Fruit fly (Drosophila melanogaster) whole organism, adult: ENCODE results near the gene CG7914.
A peak's percentile ranks its signal among the peaks of the same experiment; 100 is the strongest.

ENCODE experiments used
- CG11617 ChIP-seq: fragments of 200-800 bp; sonication (Bioruptor generic); optimal IDR thresholded peaks from 2 replicates; lab custom pipeline; 2017; ENCODE audit warnings: mild to moderate bottlenecking, missing biosample characterization, missing genetic modification reagents, missing genetic modification characterization
- CG12768 ChIP-seq: fragments of 200-800 bp; sonication (Bioruptor generic); optimal IDR thresholded peaks from 2 replicates; lab custom pipeline; 2017; ENCODE audit warnings: missing biosample characterization, missing genetic modification characterization, mild to moderate bottlenecking, moderate library complexity, missing genetic modification reagents
- CG14711 ChIP-seq: fragments of 200-800 bp; sonication (Bioruptor generic); optimal IDR thresholded peaks from 2 replicates; lab custom pipeline; 2018; ENCODE audit warnings: missing biosample characterization, mild to moderate bottlenecking, missing genetic modification characterization, moderate library complexity
- CG1620 ChIP-seq: fragments of 200-800 bp; sonication (Bioruptor generic); optimal IDR thresholded peaks from 2 replicates; lab custom pipeline; 2016; ENCODE audit warnings: missing biosample characterization, missing genetic modification characterization
- CG33017 ChIP-seq: fragments of 200-800 bp; sonication (Bioruptor generic); optimal IDR thresholded peaks from 2 replicates; lab custom pipeline; 2018; ENCODE audit warnings: missing biosample characterization, mild to moderate bottlenecking, missing genetic modification characterization, moderate library complexity
- CG5204 ChIP-seq: fragments of 200-800 bp; sonication (Bioruptor generic); optimal IDR thresholded peaks from 2 replicates; lab custom pipeline; 2016; ENCODE audit warnings: missing biosample characterization, missing genetic modification characterization
- CG7045 ChIP-seq: fragments of 200-800 bp; sonication (Bioruptor generic); optimal IDR thresholded peaks from 2 replicates; lab custom pipeline; 2017; ENCODE audit warnings: missing biosample characterization, mild to moderate bottlenecking, missing genetic modification characterization
- CG7101 ChIP-seq: fragments of 200-800 bp; sonication (Bioruptor generic); optimal IDR thresholded peaks from 2 replicates; lab custom pipeline; 2018; ENCODE audit warnings: missing biosample characterization, mild to moderate bottlenecking, missing genetic modification characterization, moderate library complexity
- Clk ChIP-seq: fragments of 200-800 bp; sonication (Bioruptor generic); optimal IDR thresholded peaks from 2 replicates; lab custom pipeline; 2017; ENCODE audit warnings: missing biosample characterization, missing genetic modification characterization
- Crg-1 ChIP-seq: fragments of 200-800 bp; sonication (Bioruptor generic); optimal IDR thresholded peaks from 2 replicates; lab custom pipeline; 2016; ENCODE audit warnings: missing biosample characterization, missing genetic modification characterization
- Hr96 ChIP-seq: fragments of 200-800 bp; sonication (Bioruptor generic); optimal IDR thresholded peaks from 2 replicates; lab custom pipeline; 2016; ENCODE audit warnings: missing biosample characterization, missing genetic modification characterization
- Mnt ChIP-seq: fragments of 200-800 bp; sonication (Bioruptor generic); optimal IDR thresholded peaks from 2 replicates; lab custom pipeline; 2016; ENCODE audit warnings: missing biosample characterization, mild to moderate bottlenecking, missing genetic modification characterization
- bab1 ChIP-seq: fragments of 200-800 bp; sonication (Bioruptor generic); optimal IDR thresholded peaks from 3 replicates; lab custom pipeline; 2019; ENCODE audit warnings: missing biosample characterization, mild to moderate bottlenecking, missing genetic modification characterization, moderate library complexity
- cic ChIP-seq: fragments of 200-800 bp; sonication (Bioruptor generic); optimal IDR thresholded peaks from 2 replicates; lab custom pipeline; 2017; ENCODE audit warnings: missing biosample characterization, mild to moderate bottlenecking, missing genetic modification characterization, moderate library complexity
- cnc ChIP-seq, 2 experiments: fragments of >200 bp; optimal IDR thresholded peaks; 2 replicates each; lab custom pipeline; 2017
- kay ChIP-seq: fragments of 200-800 bp; sonication (Bioruptor generic); peaks from one replicate; lab custom pipeline; 2016; ENCODE audit warnings: missing biosample characterization, missing genetic modification characterization, borderline replicate concordance
- ovo ChIP-seq: fragments of 200-800 bp; sonication (Bioruptor generic); optimal IDR thresholded peaks from 2 replicates; lab custom pipeline; 2016; ENCODE audit warnings: missing biosample characterization, missing genetic modification characterization
- pad ChIP-seq: fragments of 200-800 bp; sonication (Bioruptor generic); optimal IDR thresholded peaks from 3 replicates; lab custom pipeline; 2017; ENCODE audit warnings: missing biosample characterization, missing genetic modification characterization, mild to moderate bottlenecking, moderate library complexity, missing genetic modification reagents
- tj ChIP-seq: fragments of 200-800 bp; sonication (Bioruptor generic); optimal IDR thresholded peaks from 3 replicates; lab custom pipeline; 2017; ENCODE audit warnings: missing biosample characterization, mild to moderate bottlenecking, missing genetic modification characterization, moderate library complexity
- toe ChIP-seq: fragments of 200-800 bp; sonication (Bioruptor generic); optimal IDR thresholded peaks from 2 replicates; lab custom pipeline; 2016; ENCODE audit warnings: missing biosample characterization, missing genetic modification characterization

The CG7914 gene

DNA sequence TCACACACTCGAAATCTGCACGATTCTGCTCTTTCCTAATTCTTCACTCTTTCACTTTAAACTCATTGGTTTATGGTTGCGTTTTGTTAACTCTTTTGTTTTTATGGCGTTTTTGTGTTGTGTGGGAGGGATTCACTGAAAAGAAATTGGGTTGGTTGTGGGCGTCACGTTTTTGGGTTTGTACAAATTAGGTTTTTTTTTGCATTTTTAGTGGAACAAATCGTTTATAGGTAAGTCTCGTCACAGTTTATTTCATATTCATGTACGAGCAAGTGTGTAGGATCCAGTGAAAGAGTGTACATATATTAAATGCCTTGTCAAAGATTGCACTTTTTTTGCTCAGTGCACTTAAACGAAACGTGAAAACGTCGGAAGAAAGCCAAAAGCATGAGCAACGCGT is 28.5 kb downstream of the CG7914 start:
- TF ChIP-seq bab1 (GFP tag; lab: Kevin White, UChicago) (no peak), CG12768 (no peak), CG7101 (tag; lab: Kevin White, UChicago) (no peak), Clk (GFP tag; lab: Kevin White, UChicago) (no peak), CG11617 (no peak), CG7045 (no peak), cnc (optimal IDR thresholded peaks at IDR 0.05; lab: Kevin White, UChicago) (no peak), tj (no peak), ovo (no peak), CG5204 (GFP tag; lab: Kevin White, UChicago) (no peak), CG33017 (tag; lab: Kevin White, UChicago) (no peak), cic (GFP tag; lab: Kevin White, UChicago) (no peak), Mnt (GFP tag; lab: Kevin White, UChicago) (no peak)

DNA sequence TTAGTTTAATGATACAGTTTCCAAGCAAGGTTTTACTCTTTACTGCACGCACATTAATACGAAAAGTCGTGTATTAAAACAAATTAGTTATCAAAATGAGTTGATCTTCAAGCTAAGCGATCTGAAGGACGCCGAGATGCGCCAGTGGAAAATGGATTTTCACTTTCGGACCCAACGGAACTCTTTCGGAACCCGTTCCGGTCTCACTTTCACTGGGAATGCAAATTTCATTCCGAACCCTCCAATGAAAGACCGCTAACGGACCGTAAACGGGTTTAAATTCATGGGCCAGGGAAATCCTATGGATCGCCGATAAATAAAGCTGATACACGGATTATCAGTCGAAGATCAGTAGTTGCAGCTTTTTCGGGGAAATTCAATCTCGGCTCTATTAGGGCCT is 29.8 kb downstream of the CG7914 start:
- TF ChIP-seq cic (GFP tag; lab: Kevin White, UChicago) (no peak), kay (GFP tag; lab: Kevin White, UChicago) (no peak), CG11617 (no peak), bab1 (GFP tag; lab: Kevin White, UChicago) (no peak), CG7045 (no peak), CG14711 (tag; lab: Kevin White, UChicago) (no peak), Crg-1 (GFP tag; lab: Kevin White, UChicago) (no peak), Hr96 (no peak)

DNA sequence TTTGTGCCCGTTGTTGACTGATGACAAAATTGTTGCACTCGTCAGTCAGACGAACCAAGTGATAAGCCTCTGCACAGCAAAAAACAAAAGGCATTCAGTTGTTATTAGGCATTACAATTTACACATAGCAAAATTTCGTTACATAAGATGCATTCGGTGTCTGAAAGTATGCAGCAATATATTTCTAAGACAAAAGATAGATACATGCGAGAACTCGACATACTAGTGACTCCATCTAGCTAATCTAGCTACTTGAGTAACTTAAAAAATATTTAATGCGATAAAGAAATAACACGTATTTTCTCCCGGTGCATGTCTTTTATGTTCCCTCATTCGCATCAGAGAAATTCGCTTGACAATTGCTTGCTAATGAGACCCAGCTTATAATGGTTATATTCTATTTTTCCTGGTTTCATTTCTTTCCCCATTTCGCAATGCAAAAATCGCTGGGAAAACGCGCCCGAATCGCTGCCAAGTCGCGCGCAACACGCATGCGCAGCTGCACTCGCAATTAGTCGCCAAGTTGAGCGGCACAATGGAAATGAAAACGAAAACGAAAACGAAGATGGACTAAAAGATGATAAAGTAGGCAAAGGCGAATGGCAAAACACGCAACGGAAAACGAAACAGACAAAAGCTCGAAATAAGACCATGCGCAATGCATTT is 30.9 kb downstream of the CG7914 start:
- TF ChIP-seq toe (GFP tag; lab: Kevin White, UChicago) (no peak), CG11617 (peak; percentile 17), ovo (no peak), CG7101 (tag; lab: Kevin White, UChicago) (peak; percentile 53), CG12768 (no peak)

DNA sequence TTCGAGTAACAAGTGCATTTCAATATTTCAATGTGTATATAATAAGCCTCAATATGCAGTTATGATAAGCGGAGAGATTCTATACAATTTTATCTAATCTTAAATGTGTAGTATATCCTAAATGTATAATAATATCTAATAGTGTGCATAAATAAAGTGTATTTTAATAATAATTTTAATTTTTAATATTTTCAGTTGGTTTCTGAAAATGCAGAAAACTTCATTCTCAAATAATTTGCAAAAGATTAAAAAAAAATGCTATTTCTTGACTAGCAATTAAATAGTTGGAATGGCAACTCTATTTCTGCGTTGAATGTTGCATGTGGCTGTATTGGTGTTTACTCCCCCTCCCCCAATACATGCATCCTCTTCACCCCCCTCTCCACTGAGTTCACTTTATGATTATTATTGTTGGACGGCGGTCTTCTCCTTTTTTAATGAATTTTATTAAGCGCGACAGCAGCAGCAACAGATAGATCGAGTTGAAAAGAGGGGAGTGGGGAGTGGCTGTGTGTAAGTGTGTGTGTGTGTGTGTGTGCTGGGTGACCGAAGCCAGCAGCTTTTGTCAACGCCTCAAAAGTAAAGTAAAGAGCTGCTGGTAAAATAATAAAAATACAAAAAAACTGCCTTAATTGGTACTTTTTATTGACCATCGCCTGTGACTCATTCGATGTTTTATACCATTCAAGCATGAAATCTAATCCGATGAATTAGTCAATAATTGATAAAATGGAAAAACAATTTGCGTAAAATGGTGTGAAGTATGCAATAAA is 32.4 kb downstream of the CG7914 start:
- TF ChIP-seq Crg-1 (GFP tag; lab: Kevin White, UChicago), result no peak
- no peak for TF ChIP-seq toe (GFP tag; lab: Kevin White, UChicago)

DNA sequence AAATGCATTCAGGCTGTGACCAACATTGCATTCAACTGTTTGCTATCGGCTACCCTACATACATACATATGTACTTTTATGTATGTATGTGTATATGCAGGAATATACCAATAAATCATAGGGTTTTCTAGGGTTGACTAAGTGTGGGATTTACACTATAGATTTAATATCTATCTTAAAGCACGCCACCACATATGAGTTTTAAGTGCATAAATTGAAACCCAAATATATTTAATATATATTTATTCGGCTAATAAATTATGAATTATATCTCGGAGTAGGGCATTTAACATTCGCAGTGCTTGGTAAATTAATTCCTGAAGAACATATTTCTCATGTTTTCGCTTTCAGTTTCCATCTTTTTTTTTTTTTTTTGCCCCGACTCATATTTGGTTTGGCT is 33.3 kb downstream of the CG7914 start:
- TF ChIP-seq CG7045, result no peak
- peak; percentile 2 for TF ChIP-seq CG7101 (tag; lab: Kevin White, UChicago)
- TF ChIP-seq CG14711 (tag; lab: Kevin White, UChicago), result peak; percentile 64
- no peak for TF ChIP-seq cnc (optimal IDR thresholded peaks at IDR 0.05; lab: Kevin White, UChicago)

DNA sequence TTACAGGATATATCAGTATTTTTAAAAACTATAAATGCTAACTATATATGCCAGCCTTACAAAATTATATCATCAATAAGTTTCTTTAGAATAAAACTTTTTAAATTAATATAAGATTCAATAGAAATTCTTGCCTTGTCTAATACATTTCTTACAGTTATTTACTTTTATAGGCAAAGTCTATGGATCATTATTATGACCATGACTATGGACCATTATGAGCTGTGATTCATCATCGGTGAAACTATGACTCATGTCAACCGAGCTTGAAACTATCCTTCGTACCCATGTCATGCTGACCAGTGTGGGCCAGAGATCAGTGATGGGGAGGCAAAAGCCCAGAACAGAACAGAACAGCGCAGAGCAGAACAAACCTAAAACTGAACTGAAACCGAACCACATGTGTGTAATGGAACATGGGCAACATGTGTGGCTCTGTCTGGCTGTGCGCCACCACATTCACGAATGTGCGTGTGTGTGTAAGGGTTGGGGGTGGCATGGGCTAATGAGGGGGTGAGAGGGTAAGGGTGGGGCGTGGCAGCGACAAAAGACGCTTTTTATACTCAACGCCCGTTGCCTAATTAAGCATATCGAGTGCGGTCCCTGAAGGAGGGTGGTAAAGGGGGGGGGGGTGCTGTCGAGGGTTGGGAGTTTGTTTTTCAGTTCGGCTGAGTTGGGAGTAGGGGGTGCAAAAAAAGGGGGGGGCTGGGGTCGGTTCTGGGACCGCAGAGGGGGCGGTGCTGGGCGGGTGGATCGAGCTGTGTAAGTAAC is 34.5 kb downstream of the CG7914 start:
- TF ChIP-seq toe (GFP tag; lab: Kevin White, UChicago) (no peak), cnc (optimal IDR thresholded peaks at IDR 0.05; lab: Kevin White, UChicago) (no peak), Mnt (GFP tag; lab: Kevin White, UChicago) (no peak), CG12768 (no peak), CG1620 (GFP tag; lab: Kevin White, UChicago) (no peak), CG5204 (GFP tag; lab: Kevin White, UChicago) (no peak), kay (GFP tag; lab: Kevin White, UChicago) (no peak), pad (GFP tag; lab: Kevin White, UChicago) (no peak), CG7101 (tag; lab: Kevin White, UChicago) (no peak), ovo (no peak), tj (no peak), CG7045 (no peak), cic (GFP tag; lab: Kevin White, UChicago) (no peak)

DNA sequence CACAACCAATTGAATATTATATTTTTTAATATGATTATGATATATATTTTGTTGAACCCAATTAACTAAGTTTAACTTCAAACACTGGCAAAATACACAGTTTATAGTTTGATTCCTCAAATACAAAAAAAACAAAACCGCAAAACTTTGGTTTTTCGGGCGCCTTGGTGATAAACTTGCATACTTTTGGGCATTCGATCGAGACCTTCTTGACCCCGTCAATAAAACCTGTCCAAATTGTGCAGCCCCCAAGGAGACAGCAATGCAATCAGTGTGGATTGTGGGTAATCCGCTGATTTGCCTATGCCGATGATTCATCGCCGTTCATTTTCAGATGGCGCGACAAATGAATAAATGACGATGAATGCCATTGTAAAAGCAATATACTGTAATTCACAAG is 35.8 kb downstream of the CG7914 start:
- no peak for TF ChIP-seq CG11617
- no peak for TF ChIP-seq ovo
- TF ChIP-seq CG5204 (GFP tag; lab: Kevin White, UChicago), result no peak
- no peak for TF ChIP-seq pad (GFP tag; lab: Kevin White, UChicago)
- no peak for TF ChIP-seq kay (GFP tag; lab: Kevin White, UChicago)
- no peak for TF ChIP-seq Crg-1 (GFP tag; lab: Kevin White, UChicago)
- TF ChIP-seq CG14711 (tag; lab: Kevin White, UChicago), result no peak
